Worm (Caenorhabditis elegans) whole organism, midembryonic: ENCODE results near the gene C30G12.1.

Experiments used
- T22C8.4 ChIP-seq: fragments of 200-800 bp; sonication (Bioruptor generic); IDR thresholded peaks from 2 replicates; pipeline ENCODE4 v1.3.6; 2022; ENCODE audit warnings: missing genetic modification characterization, missing compliant biosample characterization
- cog-1 ChIP-seq: sonication (generic microtip); optimal IDR thresholded peaks from 2 replicates; lab custom pipeline; 2016; ENCODE audit warnings: missing genetic modification characterization, missing compliant biosample characterization
- klf-2 ChIP-seq: fragments of 200-800 bp; sonication (Bioruptor generic); conservative IDR thresholded peaks from 2 replicates; pipeline ENCODE4 v1.3.6; 2022; ENCODE audit warnings: missing genetic modification reagents, missing genetic modification characterization, missing compliant biosample characterization
- med-1 ChIP-seq: sonication (generic microtip); optimal IDR thresholded peaks from 2 replicates; lab custom pipeline; 2017; ENCODE audit warnings: missing genetic modification characterization, mild to moderate bottlenecking, missing compliant biosample characterization, antibody characterized with exemption, missing genetic modification reagents; ENCODE audit not compliant: insufficient read depth
- ztf-23 ChIP-seq: fragments of 200-800 bp; sonication (Bioruptor generic); IDR thresholded peaks from 2 replicates; pipeline ENCODE4 v1.3.6; 2022; ENCODE audit warnings: missing genetic modification reagents, missing genetic modification characterization, missing compliant biosample characterization

- TF ChIP-seq med-1 (GFP tag; lab: Kevin White, UChicago) (no peak), klf-2 (GFP tag; lab: Robert Waterston, UW) (no peak), ztf-23 (GFP tag; lab: Robert Waterston, UW) (no peak), cog-1 (no peak), T22C8.4 (GFP tag; lab: Robert Waterston, UW) (no peak)
Measured at ce11 chrII:7341572-7342303, 42.6 kb downstream of the C30G12.1 start.
